Worm (Caenorhabditis elegans): ENCODE results near the gene F10G2.1.

DNA sequence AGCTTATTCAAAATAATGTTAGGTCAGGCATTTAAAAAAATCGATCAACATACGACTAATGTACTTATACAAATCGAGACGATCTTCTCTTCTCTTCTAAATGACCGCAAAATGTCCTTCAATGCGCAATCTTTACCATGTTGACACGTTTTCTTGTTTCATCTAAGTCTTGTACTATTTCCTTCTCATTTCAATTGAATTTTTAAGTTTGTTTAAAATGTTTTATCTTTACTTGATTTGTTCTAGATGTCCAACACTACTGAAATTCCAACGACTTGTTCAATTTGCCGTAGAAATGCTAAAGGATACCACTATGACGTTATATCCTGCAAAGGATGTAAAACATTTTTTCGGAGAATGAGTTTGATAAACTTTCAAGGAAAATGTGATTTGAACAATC lies 9.6 kb downstream of the F10G2.1 start, which contains the start of the genes nhr-263 and nhr-148:
- TF ChIP-seq flt-1 (GFP tag; IDR thresholded peaks at IDR 0.05) (no peak), med-1 (GFP tag; optimal IDR thresholded peaks at IDR 0.05; ENCODE audit: insufficient read depth) (no peak), tab-1 (GFP tag; IDR thresholded peaks at IDR 0.05) (no peak), klf-2 (GFP tag; conservative IDR thresholded peaks at IDR 0.05) (no peak), ztf-29 (GFP tag; IDR thresholded peaks at IDR 0.05) (no peak), ztf-23 (GFP tag; IDR thresholded peaks at IDR 0.05) (no peak), cog-1 (tag; optimal IDR thresholded peaks at IDR 0.05) (no peak)

All from whole organism, midembryonic.